Worm (Caenorhabditis elegans): ENCODE results near the gene amx-1.

The amx-1 gene

DNA sequence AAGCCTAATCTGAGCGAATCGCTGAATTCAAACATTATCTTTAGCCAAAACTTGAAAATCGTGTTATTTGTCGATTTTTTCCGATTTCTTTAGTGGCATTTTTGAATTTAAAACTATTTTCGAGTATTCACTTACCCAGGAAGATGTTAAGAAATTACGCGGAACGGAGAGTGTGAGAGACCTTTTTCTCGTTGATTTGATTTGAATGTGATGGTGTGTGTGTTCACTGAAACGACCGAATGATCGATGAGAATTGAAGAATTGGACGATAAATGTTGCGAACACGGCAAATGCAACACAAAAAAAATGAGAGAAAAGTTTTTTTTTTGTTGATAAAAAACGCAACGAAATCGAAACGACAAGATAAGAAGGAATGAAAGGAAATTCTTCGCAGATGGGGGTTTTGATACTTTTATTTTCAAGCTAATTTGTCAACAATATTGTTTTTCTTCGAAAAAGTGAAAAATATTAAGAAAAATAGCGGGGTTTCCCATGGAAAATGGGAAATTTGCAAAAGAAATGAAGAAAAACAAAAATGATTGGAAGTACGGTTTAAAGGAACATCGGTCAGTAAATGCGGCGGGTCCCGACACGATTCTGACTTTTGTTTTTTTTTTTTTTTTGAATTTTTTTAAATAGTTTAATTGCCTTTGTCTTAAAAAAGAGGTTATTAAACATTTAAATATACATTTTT lies 21.8 kb upstream of the amx-1 start, which contains the start of gene mtm-3:
mtm-3 (minus strand) TSS at position 228 of the 694 bp plus-strand sequence.
- TF ChIP-seq him-1 (tag; optimal IDR thresholded peaks at IDR 0.05) (no peak), W03F9.2 (tag; optimal IDR thresholded peaks at IDR 0.05) (no peak), dao-5 (tag; optimal IDR thresholded peaks at IDR 0.05) (no peak)

DNA sequence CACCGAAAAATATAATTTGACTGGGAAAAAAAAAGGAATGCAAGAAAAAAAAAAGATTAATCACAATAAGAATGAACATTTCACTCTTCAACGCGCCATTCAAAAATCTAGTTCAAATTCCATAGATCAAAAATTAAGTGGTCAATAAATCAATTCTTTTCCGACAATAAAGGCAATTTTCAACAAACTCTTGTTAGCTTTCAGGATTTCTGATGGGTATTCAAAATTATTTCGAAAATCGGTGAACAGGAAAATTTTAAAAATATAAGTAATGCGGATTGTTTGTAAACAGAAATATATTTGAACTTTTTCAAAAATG lies 21.3 kb upstream of the amx-1 start:
- no peak for TF ChIP-seq W03F9.2 (tag; optimal IDR thresholded peaks at IDR 0.05)
- no peak for TF ChIP-seq him-1 (tag; optimal IDR thresholded peaks at IDR 0.05)
- TF ChIP-seq dao-5 (tag; optimal IDR thresholded peaks at IDR 0.05) = no peak

DNA sequence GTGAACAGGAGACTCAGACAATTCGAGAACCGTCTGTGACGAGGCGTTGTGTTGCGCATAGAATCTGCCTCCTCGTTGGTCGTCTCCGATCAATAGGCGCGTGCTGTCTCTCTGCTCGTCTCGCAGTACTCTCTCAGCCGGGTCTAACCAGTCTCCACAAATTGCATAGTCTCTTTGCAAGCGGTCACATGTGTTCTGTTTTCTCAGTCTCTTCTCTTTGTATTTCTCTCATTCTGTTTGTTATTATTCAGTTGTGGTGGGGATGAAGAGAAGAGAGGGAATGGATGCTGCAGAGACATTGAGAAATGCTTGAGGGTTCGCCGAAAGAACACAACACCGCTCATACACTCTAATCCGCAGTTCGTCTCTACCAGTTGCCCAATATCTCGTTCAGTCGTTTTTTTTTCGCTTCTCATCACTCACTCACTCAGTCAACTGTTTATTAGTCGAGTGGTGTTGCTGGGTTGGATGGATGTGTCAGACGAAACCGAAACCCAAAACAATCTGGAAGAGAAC lies 20.8 kb upstream of the amx-1 start:
- TF ChIP-seq W03F9.2 (tag; optimal IDR thresholded peaks at IDR 0.05) (peak; percentile 80), him-1 (tag; optimal IDR thresholded peaks at IDR 0.05) (peak; percentile 94), dao-5 (tag; optimal IDR thresholded peaks at IDR 0.05) (no peak)

DNA sequence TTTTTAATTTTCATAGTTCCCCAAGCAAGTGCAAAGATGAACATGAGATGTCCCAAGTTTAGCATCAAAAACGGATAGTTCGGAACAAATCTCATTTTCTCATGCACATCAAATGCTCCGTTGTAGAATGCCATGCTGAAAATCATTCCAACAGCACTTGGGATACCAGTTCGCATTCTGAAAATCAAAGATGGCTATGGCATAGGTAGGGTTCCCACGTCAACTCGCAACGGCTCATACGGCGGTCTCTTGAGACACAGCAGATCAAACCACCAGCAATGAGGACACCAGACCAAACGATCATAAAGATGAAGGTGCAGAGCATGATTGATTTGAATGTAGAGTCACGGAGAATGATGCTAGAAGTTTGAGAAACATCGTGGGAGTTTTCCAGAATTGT lies 19.1 kb upstream of the amx-1 start:
- no peak for TF ChIP-seq him-1 (tag; optimal IDR thresholded peaks at IDR 0.05)
- no peak for TF ChIP-seq dao-5 (tag; optimal IDR thresholded peaks at IDR 0.05)
- no peak for TF ChIP-seq W03F9.2 (tag; optimal IDR thresholded peaks at IDR 0.05)

DNA sequence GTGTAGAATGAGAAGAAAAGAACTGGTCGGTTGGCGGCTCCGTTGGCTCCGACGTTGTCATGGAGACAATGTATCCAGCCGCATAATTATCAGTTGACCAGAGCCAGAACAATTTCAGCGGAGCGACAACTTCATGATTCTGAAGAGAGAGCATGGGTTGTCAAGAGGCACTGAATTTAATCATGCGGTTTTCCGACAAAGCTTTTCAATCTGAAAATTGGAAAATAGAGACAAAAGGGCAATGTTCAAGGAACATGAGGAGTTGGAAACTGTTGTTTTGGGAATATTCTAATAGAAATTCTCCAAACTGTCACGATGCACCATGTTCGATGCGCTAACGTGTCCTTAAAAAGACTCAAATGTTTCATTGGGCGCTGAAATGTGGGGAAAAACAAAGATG lies 17.8 kb upstream of the amx-1 start, which contains the start of gene xbx-5:
xbx-5 (minus strand) TSS at position 56 of the 400 bp plus-strand sequence.
- no peak for TF ChIP-seq him-1 (tag; optimal IDR thresholded peaks at IDR 0.05)
- no peak for TF ChIP-seq dao-5 (tag; optimal IDR thresholded peaks at IDR 0.05)
- no peak for TF ChIP-seq W03F9.2 (tag; optimal IDR thresholded peaks at IDR 0.05)

DNA sequence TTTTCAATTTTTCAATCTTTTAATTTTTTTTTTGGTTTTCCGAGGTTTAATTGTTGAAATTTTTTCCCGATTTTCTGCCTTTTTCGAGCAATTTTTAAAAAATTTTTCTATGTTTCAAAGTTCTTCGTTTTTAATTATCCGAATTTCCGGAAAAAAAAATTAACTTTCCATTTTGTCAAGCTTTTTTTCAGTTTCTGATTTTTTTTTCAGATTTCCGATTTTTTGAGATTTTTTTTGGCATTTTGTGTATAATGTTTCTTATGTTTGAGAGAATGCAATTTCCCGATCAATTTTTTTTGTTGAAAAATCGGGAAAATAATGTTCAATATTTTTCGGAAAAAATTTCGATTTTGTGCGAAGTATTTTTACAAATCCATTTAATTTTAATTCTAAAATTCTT lies 15.3 kb upstream of the amx-1 start:
- no peak for TF ChIP-seq W03F9.2 (tag; optimal IDR thresholded peaks at IDR 0.05)
- no peak for TF ChIP-seq dao-5 (tag; optimal IDR thresholded peaks at IDR 0.05)
- TF ChIP-seq him-1 (tag; optimal IDR thresholded peaks at IDR 0.05) = no peak

DNA sequence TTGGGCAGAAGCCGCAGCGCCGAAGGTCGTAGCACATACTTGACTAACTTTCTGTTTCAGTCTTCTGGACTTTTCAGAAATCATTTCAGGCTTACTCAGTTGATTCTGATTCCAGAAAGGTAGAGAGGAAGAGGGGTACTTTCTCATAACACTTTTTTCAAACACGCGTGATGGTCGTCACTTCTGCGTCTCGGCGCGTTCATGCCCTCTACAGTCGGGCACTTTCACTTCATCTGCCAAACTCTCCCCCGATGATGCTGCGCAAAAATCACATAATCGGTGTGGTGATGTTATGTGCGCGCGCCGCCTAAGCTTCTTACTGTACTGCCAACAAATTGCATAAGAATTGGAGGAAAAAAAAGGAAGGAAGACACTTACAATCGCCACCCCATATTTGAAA lies 14.6 kb upstream of the amx-1 start:
- TF ChIP-seq him-1 (tag; optimal IDR thresholded peaks at IDR 0.05) = no peak
- no peak for TF ChIP-seq W03F9.2 (tag; optimal IDR thresholded peaks at IDR 0.05)
- TF ChIP-seq dao-5 (tag; optimal IDR thresholded peaks at IDR 0.05) = no peak

DNA sequence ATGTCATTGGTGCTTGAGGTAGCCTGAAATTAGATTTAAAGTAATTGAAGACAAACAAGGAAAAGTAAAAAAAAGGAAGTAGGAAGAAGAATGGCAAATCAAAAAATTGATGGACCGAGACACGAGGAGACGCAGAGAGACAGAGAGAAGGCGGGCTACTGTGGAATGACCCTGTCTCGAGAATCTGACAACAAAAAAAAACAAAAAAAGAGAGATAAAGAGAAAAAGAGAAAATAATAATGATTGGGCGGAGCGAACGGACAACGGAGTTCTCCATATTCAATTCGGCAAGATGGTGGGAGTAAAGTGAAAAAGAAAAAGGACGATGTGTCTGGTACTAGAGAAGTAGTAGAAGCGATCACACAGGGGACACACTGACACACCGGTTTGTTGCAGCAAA lies 13.2 kb upstream of the amx-1 start, which contains the start of gene toh-1:
toh-1 (minus strand) TSS at position 23 of the 400 bp plus-strand sequence.
- TF ChIP-seq him-1 (tag; optimal IDR thresholded peaks at IDR 0.05) (no peak), dao-5 (tag; optimal IDR thresholded peaks at IDR 0.05) (no peak), W03F9.2 (tag; optimal IDR thresholded peaks at IDR 0.05) (no peak)

DNA sequence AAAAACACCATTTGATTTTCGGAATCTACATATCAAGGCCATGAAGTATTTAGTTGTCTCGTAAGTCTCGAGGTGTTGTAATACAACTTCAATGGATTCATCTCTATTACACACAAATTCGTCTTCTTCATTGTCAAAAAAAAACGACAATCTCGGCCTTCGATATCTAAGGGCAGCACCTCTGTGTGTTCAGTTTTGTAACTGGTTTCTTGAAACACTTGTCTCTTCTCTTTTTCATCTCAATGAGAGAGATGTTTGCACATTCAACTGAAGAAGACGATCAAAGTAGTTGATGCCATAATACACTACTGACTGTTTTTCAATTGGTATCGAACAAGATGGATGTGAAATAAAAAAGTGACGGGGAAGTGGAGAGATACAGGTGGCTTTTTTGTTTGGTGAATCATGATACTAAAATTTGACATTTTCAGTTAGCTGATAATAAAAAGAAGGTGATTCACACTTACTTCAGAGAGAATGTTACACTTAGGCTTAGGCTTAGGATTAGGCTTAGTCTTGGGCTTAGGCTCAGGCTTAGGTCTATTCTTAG lies 10.8 kb upstream of the amx-1 start:
- TF ChIP-seq dao-5 (tag; optimal IDR thresholded peaks at IDR 0.05) (no peak), him-1 (tag; optimal IDR thresholded peaks at IDR 0.05) (no peak), W03F9.2 (tag; optimal IDR thresholded peaks at IDR 0.05) (no peak)

DNA sequence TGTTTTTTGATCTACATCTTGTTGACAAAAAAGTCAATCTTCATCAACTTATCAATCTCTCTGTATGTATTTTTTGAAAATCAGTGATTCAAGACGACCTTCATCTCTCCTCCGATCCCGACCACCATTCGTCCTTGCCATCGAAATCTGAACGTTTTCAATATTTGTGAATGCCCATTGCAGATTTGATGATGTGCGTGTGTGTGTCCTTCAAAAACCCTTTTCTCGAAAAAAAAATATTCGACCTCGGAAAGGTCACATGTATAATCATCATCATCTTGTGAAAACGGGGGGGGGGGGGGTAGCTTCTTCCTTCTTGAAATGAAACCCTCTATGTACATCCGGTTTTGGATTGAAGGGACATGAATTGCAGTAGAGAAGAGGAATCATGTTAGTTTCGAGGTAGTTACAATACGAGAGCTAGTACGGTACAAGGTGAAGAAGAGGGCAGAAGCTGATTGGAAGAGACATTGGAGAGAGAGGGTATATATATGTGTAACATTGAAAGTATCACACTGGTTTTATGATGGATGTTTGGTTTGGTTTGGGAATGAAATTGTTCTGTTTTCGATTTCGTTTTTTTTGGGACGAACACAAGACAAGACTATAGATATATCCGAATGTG lies 9.7 kb upstream of the amx-1 start:
- TF ChIP-seq dao-5 (tag; optimal IDR thresholded peaks at IDR 0.05) (no peak), him-1 (tag; optimal IDR thresholded peaks at IDR 0.05) (no peak), W03F9.2 (tag; optimal IDR thresholded peaks at IDR 0.05) (no peak)

DNA sequence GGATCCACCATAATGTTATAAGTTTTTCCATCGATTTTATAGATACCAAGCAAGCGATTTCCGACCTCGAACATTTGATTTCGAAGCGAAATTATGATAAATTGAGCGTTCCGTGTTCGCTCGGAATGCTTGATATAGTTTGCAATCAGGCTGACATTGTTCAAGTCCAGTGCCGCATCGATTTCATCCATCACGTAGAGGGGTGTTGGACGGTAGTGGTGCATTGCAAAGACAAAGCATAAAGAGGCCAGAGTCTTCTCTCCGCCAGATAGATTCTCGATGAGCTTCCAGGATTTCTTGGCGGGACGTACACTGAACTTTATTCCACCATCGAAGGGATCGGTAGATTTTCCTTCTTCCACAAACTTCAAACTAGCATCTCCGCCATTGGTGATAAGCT lies 7.8 kb upstream of the amx-1 start:
- TF ChIP-seq dao-5 (tag; optimal IDR thresholded peaks at IDR 0.05) (no peak), W03F9.2 (tag; optimal IDR thresholded peaks at IDR 0.05) (no peak), him-1 (tag; optimal IDR thresholded peaks at IDR 0.05) (no peak)

DNA sequence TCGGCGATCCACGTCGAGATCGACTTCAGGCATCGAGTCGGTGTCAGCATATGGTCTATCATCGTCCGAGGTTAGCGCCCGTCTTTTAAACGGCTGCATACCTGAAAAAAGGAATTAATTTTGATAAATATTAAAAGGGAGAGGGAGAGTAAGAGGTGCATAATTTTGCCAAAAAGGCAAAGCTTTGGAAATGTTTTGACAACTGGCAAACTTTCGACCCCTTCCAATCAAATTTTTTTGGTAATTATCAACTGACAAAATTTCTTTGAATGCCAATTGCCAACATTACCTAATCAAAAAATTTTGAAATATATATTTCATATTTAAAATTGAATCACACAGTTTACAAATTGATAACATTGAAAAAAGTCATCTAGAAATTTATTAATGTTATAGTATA lies 2.6 kb upstream of the amx-1 start, which contains the start of gene dpy-27:
dpy-27 (minus strand) TSS at position 101 of the 400 bp plus-strand sequence.
- TF ChIP-seq dao-5 (tag; optimal IDR thresholded peaks at IDR 0.05) (no peak), W03F9.2 (tag; optimal IDR thresholded peaks at IDR 0.05) (no peak), him-1 (tag; optimal IDR thresholded peaks at IDR 0.05) (no peak)

DNA sequence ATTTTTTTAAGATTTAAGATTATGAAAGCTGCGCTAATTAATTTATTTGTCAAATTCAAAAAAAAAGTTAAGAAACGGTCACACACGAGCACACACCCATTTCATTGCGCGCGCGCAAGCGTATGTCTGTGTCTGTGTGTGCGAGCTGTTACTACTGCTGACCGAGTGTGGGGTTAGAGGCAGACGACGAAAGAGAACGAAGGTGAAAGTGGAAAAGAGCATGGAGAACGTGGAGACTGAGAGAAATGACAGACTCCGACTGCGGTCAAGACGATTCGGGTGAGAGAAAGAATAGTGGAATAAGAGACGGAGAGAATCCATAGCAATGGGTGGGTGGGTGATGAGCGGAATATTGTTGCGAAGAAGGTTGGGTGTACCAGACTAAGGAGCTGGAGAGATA lies 2.1 kb upstream of the amx-1 start:
- TF ChIP-seq him-1 (tag; optimal IDR thresholded peaks at IDR 0.05) (no peak), dao-5 (tag; optimal IDR thresholded peaks at IDR 0.05) (no peak), W03F9.2 (tag; optimal IDR thresholded peaks at IDR 0.05) (peak; percentile 51)

DNA sequence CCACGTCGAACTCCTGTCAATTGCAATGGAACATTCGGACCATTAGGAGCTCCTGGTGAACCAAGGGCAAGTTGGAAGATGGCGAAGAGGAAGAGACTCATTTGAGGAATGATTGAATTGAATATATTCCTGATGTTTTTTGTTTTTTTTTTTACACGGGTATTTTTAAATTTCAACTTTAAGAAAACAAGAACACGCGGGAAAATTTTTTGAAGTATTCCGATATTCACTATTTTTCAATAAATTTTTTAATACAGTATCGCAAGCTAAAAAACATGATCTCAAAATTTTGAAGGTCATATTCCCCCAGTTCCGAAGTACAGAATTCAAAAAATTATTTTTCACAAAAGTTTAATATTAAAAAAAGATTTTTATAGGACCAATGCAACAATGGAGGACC lies 6.9 kb downstream of the amx-1 start, which contains the start of gene cnnm-5:
cnnm-5 (minus strand) TSS at position 101 of the 400 bp plus-strand sequence.
- no peak for TF ChIP-seq dao-5 (tag; optimal IDR thresholded peaks at IDR 0.05)
- TF ChIP-seq W03F9.2 (tag; optimal IDR thresholded peaks at IDR 0.05) = no peak
- TF ChIP-seq him-1 (tag; optimal IDR thresholded peaks at IDR 0.05) = no peak
